Fruit fly (Drosophila melanogaster) whole organism, embryonic: ENCODE measurements around the gene spas.

Experiments
- Asciz ChIP-seq: fragments of 200-800 bp; sonication (Bioruptor generic); optimal IDR thresholded peaks from 2 replicates; lab custom pipeline; 2017; ENCODE audit warnings: missing biosample characterization, mild to moderate bottlenecking, missing genetic modification characterization, missing genetic modification reagents
- Bgb ChIP-seq: fragments of 200-800 bp; sonication (Bioruptor generic); IDR thresholded peaks from 2 replicates; pipeline ENCODE4 v1.3.6; 2022; ENCODE audit warnings: missing biosample characterization, missing genetic modification characterization; ENCODE audit not compliant: partially characterized antibody
- Blimp-1 ChIP-seq: fragments of 200-800 bp; sonication (Bioruptor generic); optimal IDR thresholded peaks from 3 replicates; lab custom pipeline; 2018; ENCODE audit warnings: missing biosample characterization, missing genetic modification characterization, mild to moderate bottlenecking, moderate library complexity, missing genetic modification reagents
- CG12391 ChIP-seq: fragments of 200-800 bp; sonication (Bioruptor generic); optimal IDR thresholded peaks from 3 replicates; lab custom pipeline; 2018; ENCODE audit warnings: missing biosample characterization, mild to moderate bottlenecking, missing genetic modification characterization, moderate library complexity
- CG12659 ChIP-seq: fragments of 200-800 bp; sonication (Bioruptor generic); optimal IDR thresholded peaks from 3 replicates; lab custom pipeline; 2017; ENCODE audit warnings: mild to moderate bottlenecking, missing biosample characterization, missing genetic modification reagents, missing genetic modification characterization
- CG13775 ChIP-seq: fragments of 200-800 bp; sonication (Bioruptor generic); optimal IDR thresholded peaks from 3 replicates; lab custom pipeline; 2017; ENCODE audit warnings: missing biosample characterization, mild to moderate bottlenecking, missing genetic modification characterization
- CG14014 ChIP-seq: fragments of 200-800 bp; sonication (Bioruptor generic); IDR thresholded peaks from 2 replicates; pipeline ENCODE4 v1.3.6; 2022; ENCODE audit warnings: missing biosample characterization, missing genetic modification characterization
- CG16813 ChIP-seq: fragments of 200-800 bp; sonication (Bioruptor generic); IDR thresholded peaks from 3 replicates; pipeline ENCODE4 v1.3.6; 2022; ENCODE audit warnings: missing biosample characterization, missing genetic modification characterization; ENCODE audit not compliant: partially characterized antibody
- CG18476 ChIP-seq: fragments of 200-800 bp; sonication (Bioruptor generic); optimal IDR thresholded peaks from 2 replicates; lab custom pipeline; 2016; ENCODE audit warnings: missing biosample characterization, mild to moderate bottlenecking, missing genetic modification characterization
- CG18619 ChIP-seq: fragments of 200-800 bp; sonication (Bioruptor generic); optimal IDR thresholded peaks from 3 replicates; lab custom pipeline; 2017; ENCODE audit warnings: missing biosample characterization, mild to moderate bottlenecking, missing genetic modification characterization
- CG2116 ChIP-seq: fragments of 200-800 bp; sonication (Bioruptor generic); optimal IDR thresholded peaks from 3 replicates; lab custom pipeline; 2018; ENCODE audit warnings: missing biosample characterization, mild to moderate bottlenecking, missing genetic modification characterization
- CG31388 ChIP-seq: fragments of 200-800 bp; sonication (Bioruptor generic); optimal IDR thresholded peaks from 2 replicates; lab custom pipeline; 2016; ENCODE audit warnings: missing biosample characterization, missing genetic modification characterization
- CG34422 ChIP-seq: fragments of 200-800 bp; sonication (Bioruptor generic); IDR thresholded peaks from 3 replicates; pipeline ENCODE4 v1.3.6; 2022; ENCODE audit warnings: missing biosample characterization, missing genetic modification characterization
- CG42726 ChIP-seq: fragments of 200-800 bp; sonication (Bioruptor generic); IDR thresholded peaks from 2 replicates; pipeline ENCODE4 v1.3.6; 2022; ENCODE audit warnings: missing biosample characterization, missing genetic modification characterization; ENCODE audit not compliant: partially characterized antibody
- CG4328 ChIP-seq: fragments of 200-800 bp; sonication (Bioruptor generic); optimal IDR thresholded peaks from 3 replicates; lab custom pipeline; 2017; ENCODE audit warnings: missing biosample characterization, missing genetic modification reagents, missing genetic modification characterization
- CG4404 ChIP-seq: fragments of 200-800 bp; sonication (Bioruptor generic); IDR thresholded peaks from 2 replicates; pipeline ENCODE4 v1.3.6; 2022; ENCODE audit warnings: missing biosample characterization, missing genetic modification characterization
- CG6689 ChIP-seq: fragments of 200-800 bp; sonication (Bioruptor generic); IDR thresholded peaks from 2 replicates; pipeline ENCODE4 v1.3.6; 2022; ENCODE audit warnings: missing biosample characterization, missing genetic modification characterization
- CG7357 ChIP-seq: fragments of 200-800 bp; sonication (Bioruptor generic); IDR thresholded peaks from 3 replicates; pipeline ENCODE4 v1.3.6; 2022; ENCODE audit warnings: missing biosample characterization, missing genetic modification characterization
- CHES-1-like ChIP-seq: fragments of 200-800 bp; sonication (Bioruptor generic); optimal IDR thresholded peaks from 2 replicates; lab custom pipeline; 2016; ENCODE audit warnings: missing biosample characterization, missing genetic modification characterization
- E2f2 ChIP-seq: fragments of 200-800 bp; sonication (Bioruptor generic); IDR thresholded peaks from 2 replicates; pipeline ENCODE4 v1.3.6; 2022; ENCODE audit warnings: missing biosample characterization, missing genetic modification characterization
- Elba2 ChIP-seq: fragments of 200-800 bp; sonication (Bioruptor generic); optimal IDR thresholded peaks from 3 replicates; lab custom pipeline; 2016; ENCODE audit warnings: missing biosample characterization, missing genetic modification characterization
- Gug ChIP-seq: fragments of 200-800 bp; sonication (Bioruptor generic); IDR thresholded peaks from 4 replicates; pipeline ENCODE4 v1.3.6; 2022; ENCODE audit warnings: missing biosample characterization, missing genetic modification characterization
- HmgD ChIP-seq: fragments of 200-800 bp; sonication (Bioruptor generic); optimal IDR thresholded peaks from 3 replicates; lab custom pipeline; 2016; ENCODE audit warnings: missing biosample characterization, missing genetic modification characterization
- Hsf ChIP-seq: fragments of 200-800 bp; sonication (Bioruptor generic); optimal IDR thresholded peaks from 3 replicates; lab custom pipeline; 2016; ENCODE audit warnings: missing biosample characterization, missing genetic modification characterization
- Max ChIP-seq: fragments of 200-800 bp; sonication (Bioruptor generic); optimal IDR thresholded peaks from 2 replicates; lab custom pipeline; 2016; ENCODE audit warnings: missing biosample characterization, mild to moderate bottlenecking, missing genetic modification characterization
- Med ChIP-seq: fragments of 200-800 bp; sonication (Bioruptor generic); peaks from one replicate; lab custom pipeline; 2016; ENCODE audit warnings: missing biosample characterization, missing genetic modification characterization, mild to moderate bottlenecking, inconsistent platforms, moderate library complexity
- Myb ChIP-seq: fragments of 200-800 bp; sonication (Bioruptor generic); optimal IDR thresholded peaks from 2 replicates; lab custom pipeline; 2016; ENCODE audit warnings: missing biosample characterization, missing genetic modification characterization
- Oli ChIP-seq: fragments of 200-800 bp; sonication (Bioruptor generic); optimal IDR thresholded peaks from 2 replicates; lab custom pipeline; 2018; ENCODE audit warnings: missing biosample characterization, mild to moderate bottlenecking, missing genetic modification characterization, moderate library complexity
- PHDP ChIP-seq: fragments of 200-800 bp; sonication (Bioruptor generic); optimal IDR thresholded peaks from 3 replicates; lab custom pipeline; 2018; ENCODE audit warnings: missing biosample characterization, mild to moderate bottlenecking, missing genetic modification characterization, moderate library complexity
- chm ChIP-seq: fragments of 200-800 bp; sonication (Bioruptor generic); IDR thresholded peaks from 2 replicates; pipeline ENCODE4 v1.3.6; 2022; ENCODE audit warnings: missing biosample characterization, missing genetic modification characterization
- crc ChIP-seq: fragments of 200-800 bp; sonication (Bioruptor generic); optimal IDR thresholded peaks from 2 replicates; lab custom pipeline; 2016; ENCODE audit warnings: missing biosample characterization, missing genetic modification characterization
- cwo ChIP-seq: fragments of 200-800 bp; sonication (Bioruptor generic); optimal IDR thresholded peaks from 3 replicates; lab custom pipeline; 2017; ENCODE audit warnings: missing biosample characterization, missing genetic modification characterization, mild to moderate bottlenecking, moderate library complexity, missing genetic modification reagents
- danr ChIP-seq: fragments of 200-800 bp; sonication (Bioruptor generic); IDR thresholded peaks from 2 replicates; pipeline ENCODE4 v1.3.6; 2022; ENCODE audit warnings: missing biosample characterization, missing genetic modification characterization
- dmrt11E ChIP-seq: fragments of 200-800 bp; sonication (Bioruptor generic); optimal IDR thresholded peaks from 3 replicates; lab custom pipeline; 2018; ENCODE audit warnings: missing biosample characterization, mild to moderate bottlenecking, missing genetic modification characterization, moderate library complexity
- emc ChIP-seq: fragments of 200-800 bp; sonication (Bioruptor generic); optimal IDR thresholded peaks from 2 replicates; lab custom pipeline; 2016; ENCODE audit warnings: missing biosample characterization, missing genetic modification characterization
- fd3F ChIP-seq: fragments of 200-800 bp; sonication (Bioruptor generic); optimal IDR thresholded peaks from 2 replicates; lab custom pipeline; 2018; ENCODE audit warnings: missing biosample characterization, mild to moderate bottlenecking, missing genetic modification characterization, moderate library complexity
- fru ChIP-seq: fragments of >200 bp; optimal IDR thresholded peaks from 2 replicates; lab custom pipeline; 2017
- gfzf ChIP-seq: fragments of 200-800 bp; sonication (Bioruptor generic); optimal IDR thresholded peaks from 2 replicates; lab custom pipeline; 2016; ENCODE audit warnings: missing biosample characterization, mild to moderate bottlenecking, missing genetic modification characterization, moderate library complexity
- grau ChIP-seq: fragments of 200-800 bp; optimal IDR thresholded peaks from 3 replicates; lab custom pipeline; 2019; ENCODE audit warnings: missing biosample characterization, mild to moderate bottlenecking, missing genetic modification characterization, moderate library complexity
- hb ChIP-seq: fragments of 200-800 bp; sonication (Bioruptor generic); IDR thresholded peaks from 3 replicates; pipeline ENCODE4 v1.3.6; 2022; ENCODE audit warnings: missing biosample characterization, missing genetic modification characterization; ENCODE audit not compliant: partially characterized antibody
- insv ChIP-seq, 2 experiments: fragments of 200-800 bp; sonication (Bioruptor generic); optimal IDR thresholded peaks; 3 replicates each; lab custom pipeline; 2016 to 2018; ENCODE audit warnings: missing biosample characterization in 2 of 2, missing genetic modification characterization in 2 of 2
- ken ChIP-seq: fragments of 200-800 bp; sonication (Bioruptor generic); IDR thresholded peaks from 3 replicates; pipeline ENCODE4 v1.3.6; 2022; ENCODE audit warnings: missing biosample characterization, missing genetic modification characterization
- lmd ChIP-seq: fragments of 200-800 bp; sonication (Bioruptor generic); IDR thresholded peaks from 2 replicates; pipeline ENCODE4 v1.3.6; 2022; ENCODE audit warnings: missing biosample characterization, missing genetic modification characterization
- oc ChIP-seq: fragments of 200-800 bp; sonication (Bioruptor generic); optimal IDR thresholded peaks from 2 replicates; lab custom pipeline; 2018; ENCODE audit warnings: missing biosample characterization, mild to moderate bottlenecking, missing genetic modification characterization, moderate library complexity
- pita ChIP-seq: fragments of 200-800 bp; sonication (Bioruptor generic); optimal IDR thresholded peaks from 2 replicates; lab custom pipeline; 2017; ENCODE audit warnings: missing biosample characterization, mild to moderate bottlenecking, missing genetic modification characterization
- sisA ChIP-seq: fragments of 200-800 bp; sonication (Bioruptor generic); IDR thresholded peaks from 2 replicates; pipeline ENCODE4 v1.3.6; 2022; ENCODE audit warnings: missing biosample characterization, missing genetic modification characterization
- ttk ChIP-seq: fragments of 200-800 bp; sonication (Bioruptor generic); IDR thresholded peaks from 2 replicates; pipeline ENCODE4 v2.1.2; 2022; ENCODE audit warnings: missing biosample characterization, missing genetic modification characterization
- yki ChIP-seq: fragments of >200 bp; optimal IDR thresholded peaks from 3 replicates; lab custom pipeline; 2018
- zen ChIP-seq: fragments of 200-800 bp; sonication (Bioruptor generic); optimal IDR thresholded peaks from 3 replicates; lab custom pipeline; 2018; ENCODE audit warnings: missing biosample characterization, mild to moderate bottlenecking, missing genetic modification characterization, moderate library complexity
- zfh2 ChIP-seq: fragments of 200-800 bp; sonication (Bioruptor generic); optimal IDR thresholded peaks from 2 replicates; lab custom pipeline; 2016; ENCODE audit warnings: missing biosample characterization, missing genetic modification characterization

spas gene

dm6 chr3R:24031825-24032523 lies 6.0 kb upstream of the spas start, which contains the start of the genes KrT95D and Mettl3 (continued):
- TF ChIP-seq zfh2 (GFP tag; lab: Kevin White, UChicago) (no peak), PHDP (no peak), ttk (GFP tag; lab: Robert Waterston, UW) (no peak), emc (GFP tag; lab: Kevin White, UChicago) (no peak), CG34422 (peak; percentile 77; the same call in 1 of the 3 replicates), lmd (no peak), Elba2 (GFP tag; lab: Kevin White, UChicago) (no peak), CG7357 (GFP tag; lab: Robert Waterston, UW) (no peak), Bgb (GFP tag; lab: Robert Waterston, UW) (peak; percentile 38; the same call in 1 of the 2 replicates), CG6689 (GFP tag; lab: Robert Waterston, UW) (0 out of 2 replicates have a peak, but pooled peaks have one; percentile 4), Blimp-1 (GFP tag; lab: Kevin White, UChicago) (no peak), hb (GFP tag; lab: Robert Waterston, UW) (no peak), grau (tag; lab: Kevin White, UChicago) (peak; percentile 16), CG16813 (GFP tag; lab: Robert Waterston, UW) (peak; percentile 24; the same call in 2 of the 3 replicates), Max (peak; percentile 46), dmrt11E (tag; lab: Kevin White, UChicago) (no peak), chm (GFP tag; lab: Robert Waterston, UW) (no peak), CG18619 (GFP tag; lab: Kevin White, UChicago) (no peak), cwo (GFP tag; lab: Kevin White, UChicago) (no peak), HmgD (GFP tag; lab: Kevin White, UChicago) (no peak), Gug (GFP tag; lab: Robert Waterston, UW) (no peak), CG31388 (GFP tag; lab: Kevin White, UChicago) (no peak), CG18476 (GFP tag; lab: Kevin White, UChicago) (no peak), CG12659 (peak; percentile 83), yki (no peak), CHES-1-like (GFP tag; lab: Kevin White, UChicago) (peak; percentile 65), Asciz (no peak), Hsf (peak; percentile 4), pita (GFP tag; lab: Kevin White, UChicago) (no peak), CG4328 (GFP tag; lab: Kevin White, UChicago) (no peak), gfzf (GFP tag; lab: Kevin White, UChicago) (peak; percentile 91), sisA (no peak), Oli (no peak), CG2116 (peak; percentile 62), CG4404 (GFP tag; lab: Robert Waterston, UW) (no peak), ken (GFP tag; lab: Robert Waterston, UW) (no peak), danr (GFP tag; lab: Robert Waterston, UW) (no peak), fd3F (GFP tag; lab: Kevin White, UChicago) (no peak), zen (tag; lab: Kevin White, UChicago) (peak; percentile 0), Myb (no peak), CG12391 (peak; percentile 50), CG42726 (no peak), insv (GFP tag; optimal IDR thresholded peaks at IDR 0.05; lab: Kevin White, UChicago) (peak in 1 of 2 experiments; percentile 22), oc (no peak), Med (GFP tag; lab: Kevin White, UChicago) (peak; percentile 81), E2f2 (peak; percentile 56), crc (GFP tag; lab: Kevin White, UChicago) (no peak), CG13775 (GFP tag; lab: Kevin White, UChicago) (no peak), CG14014 (GFP tag; lab: Robert Waterston, UW) (no peak), fru (lab: Kevin White, UChicago) (no peak)
